Worm (Caenorhabditis elegans) whole organism, mixed stage, embryonic: Measurements from ENCODE around the gene R11.3.

Experiments used
- M03D4.4 ChIP-seq: sonication (generic microtip); optimal IDR thresholded peaks from 2 replicates; lab custom pipeline; 2017; ENCODE audit warnings: mild to moderate bottlenecking, missing genetic modification characterization, missing compliant biosample characterization
- bed-3 ChIP-seq: fragments of 200-800 bp; sonication (Bioruptor generic); optimal IDR thresholded peaks from 3 replicates; lab custom pipeline; 2018; ENCODE audit warnings: mild to moderate bottlenecking, missing genetic modification characterization, moderate library complexity, missing compliant biosample characterization
- blmp-1 ChIP-seq: fragments of 150-350 bp; optimal IDR thresholded peaks from 2 replicates; lab custom pipeline; 2014; ENCODE audit warnings: missing biosample characterization, missing genetic modification characterization
- ceh-39 ChIP-seq: fragments of 150-350 bp; optimal IDR thresholded peaks from 2 replicates; lab custom pipeline; 2014; ENCODE audit warnings: missing biosample characterization, missing genetic modification characterization
- ceh-43 ChIP-seq: fragments of 200-800 bp; sonication (Bioruptor generic); optimal IDR thresholded peaks from 2 replicates; lab custom pipeline; 2018; ENCODE audit warnings: mild to moderate bottlenecking, missing genetic modification characterization, moderate library complexity, missing compliant biosample characterization
- ceh-83 ChIP-seq: fragments of 200-800 bp; sonication (Bioruptor generic); optimal IDR thresholded peaks from 2 replicates; lab custom pipeline; 2018; ENCODE audit warnings: mild to moderate bottlenecking, missing genetic modification characterization, missing compliant biosample characterization
- ces-1 ChIP-seq: fragments of 150-350 bp; optimal IDR thresholded peaks from 2 replicates; lab custom pipeline; 2014; ENCODE audit warnings: missing biosample characterization, missing genetic modification reagents, missing genetic modification characterization
- cnd-1 ChIP-seq: fragments of 200-800 bp; sonication (Bioruptor generic); optimal IDR thresholded peaks from 2 replicates; lab custom pipeline; 2018; ENCODE audit warnings: mild to moderate bottlenecking, missing genetic modification characterization, missing compliant biosample characterization
- drap-1 ChIP-seq: fragments of 200-800 bp; sonication (Bioruptor generic); optimal IDR thresholded peaks from 3 replicates; lab custom pipeline; 2018; ENCODE audit warnings: mild to moderate bottlenecking, missing genetic modification characterization, missing compliant biosample characterization
- elt-1 ChIP-seq: sonication (generic microtip); optimal IDR thresholded peaks from 2 replicates; lab custom pipeline; 2017; ENCODE audit warnings: missing genetic modification characterization, mild to moderate bottlenecking, missing compliant biosample characterization, antibody characterized with exemption, moderate library complexity, borderline replicate concordance; ENCODE audit not compliant: insufficient read depth
- elt-3 ChIP-seq: fragments of 150-350 bp; optimal IDR thresholded peaks from 2 replicates; lab custom pipeline; 2014; ENCODE audit warnings: missing biosample characterization, missing genetic modification characterization
- flh-1 ChIP-seq: fragments of 200-800 bp; sonication (Bioruptor generic); optimal IDR thresholded peaks from 2 replicates; lab custom pipeline; 2018; ENCODE audit warnings: mild to moderate bottlenecking, missing genetic modification characterization, moderate library complexity, missing compliant biosample characterization
- ham-2 ChIP-seq: fragments of 200-800 bp; sonication (Bioruptor generic); optimal IDR thresholded peaks from 2 replicates; lab custom pipeline; 2018; ENCODE audit warnings: mild to moderate bottlenecking, missing genetic modification characterization, missing compliant biosample characterization
- hlh-1 ChIP-seq: fragments of 150-350 bp; optimal IDR thresholded peaks from 2 replicates; lab custom pipeline; 2014; ENCODE audit warnings: missing biosample characterization, missing genetic modification reagents, missing genetic modification characterization
- mab-5 ChIP-seq: fragments of 150-350 bp; optimal IDR thresholded peaks from 2 replicates; lab custom pipeline; 2014; ENCODE audit warnings: missing biosample characterization, missing genetic modification characterization
- mep-1 ChIP-seq: fragments of 150-350 bp; optimal IDR thresholded peaks from 2 replicates; lab custom pipeline; 2017; ENCODE audit warnings: missing biosample characterization, missing genetic modification reagents, missing genetic modification characterization, inconsistent platforms
- mls-2 ChIP-seq: sonication (generic microtip); optimal IDR thresholded peaks from 2 replicates; lab custom pipeline; 2016; ENCODE audit warnings: mild to moderate bottlenecking, missing genetic modification characterization, moderate library complexity, missing compliant biosample characterization
- nhr-12 ChIP-seq: fragments of 150-350 bp; optimal IDR thresholded peaks from 2 replicates; lab custom pipeline; 2014; ENCODE audit warnings: missing biosample characterization, missing genetic modification characterization
- nhr-237 ChIP-seq: fragments of 150-350 bp; optimal IDR thresholded peaks from 2 replicates; lab custom pipeline; 2014; ENCODE audit warnings: missing biosample characterization, missing genetic modification characterization
- nhr-28 ChIP-seq: fragments of 150-350 bp; optimal IDR thresholded peaks from 2 replicates; lab custom pipeline; 2014; ENCODE audit warnings: missing biosample characterization, missing genetic modification characterization
- nhr-76 ChIP-seq: sonication (generic microtip); optimal IDR thresholded peaks from 2 replicates; lab custom pipeline; 2017; ENCODE audit warnings: missing biosample characterization, missing genetic modification characterization
- sem-2 ChIP-seq: fragments of 200-800 bp; sonication (Bioruptor generic); optimal IDR thresholded peaks from 2 replicates; lab custom pipeline; 2018; ENCODE audit warnings: mild to moderate bottlenecking, missing genetic modification characterization, missing compliant biosample characterization
- snpc-4 ChIP-seq: fragments of 150-350 bp; optimal IDR thresholded peaks from 2 replicates; lab custom pipeline; 2014; ENCODE audit warnings: missing biosample characterization, missing genetic modification characterization
- sptf-1 ChIP-seq: sonication (generic microtip); optimal IDR thresholded peaks from 2 replicates; lab custom pipeline; 2017; ENCODE audit warnings: mild to moderate bottlenecking, missing genetic modification characterization, moderate library complexity, missing compliant biosample characterization
- tbx-8 ChIP-seq: fragments of 200-800 bp; sonication (Bioruptor generic); optimal IDR thresholded peaks from 2 replicates; lab custom pipeline; 2018; ENCODE audit warnings: mild to moderate bottlenecking, missing genetic modification characterization, moderate library complexity, missing compliant biosample characterization
- unc-120 ChIP-seq: sonication (generic microtip); optimal IDR thresholded peaks from 2 replicates; lab custom pipeline; 2017; ENCODE audit warnings: missing genetic modification characterization, missing compliant biosample characterization; ENCODE audit not compliant: poor library complexity, severe bottlenecking
- unc-62 ChIP-seq: fragments of 150-350 bp; optimal IDR thresholded peaks from 2 replicates; lab custom pipeline; 2014; ENCODE audit warnings: missing biosample characterization, missing genetic modification reagents, missing genetic modification characterization
- zip-8 ChIP-seq: fragments of 150-350 bp; optimal IDR thresholded peaks from 2 replicates; lab custom pipeline; 2014; ENCODE audit warnings: missing biosample characterization, missing genetic modification characterization
- ztf-11 ChIP-seq: fragments of 150-350 bp; optimal IDR thresholded peaks from 2 replicates; lab custom pipeline; 2014; ENCODE audit warnings: missing biosample characterization, missing genetic modification characterization

Gene R11.3

ce11 chrX:16159359-16159758 lies 39.7 kb downstream of the R11.3 start:
- TF ChIP-seq nhr-28 (tag; lab: Kevin White, UChicago) (no peak), snpc-4 (tag; lab: Kevin White, UChicago) (no peak)

- no peak for TF ChIP-seq M03D4.4 (tag; lab: Kevin White, UChicago)
- TF ChIP-seq mls-2, result no peak
- no peak for TF ChIP-seq tbx-8 (GFP tag; lab: Kevin White, UChicago)
- TF ChIP-seq nhr-237 (tag; lab: Kevin White, UChicago), result no peak
- no peak for TF ChIP-seq sem-2 (GFP tag; lab: Kevin White, UChicago)
- no peak for TF ChIP-seq unc-62 (GFP tag; lab: Kevin White, UChicago)
- no peak for TF ChIP-seq blmp-1 (tag; lab: Kevin White, UChicago)
- TF ChIP-seq mep-1 (tag; lab: Kevin White, UChicago), result no peak
- no peak for TF ChIP-seq snpc-4 (tag; lab: Kevin White, UChicago)
- no peak for TF ChIP-seq ces-1 (GFP tag; lab: Kevin White, UChicago)
- TF ChIP-seq zip-8 (tag; lab: Kevin White, UChicago), result no peak
- TF ChIP-seq elt-1 (tag; lab: Kevin White, UChicago), result no peak
- TF ChIP-seq ceh-83 (GFP tag; lab: Kevin White, UChicago), result no peak
- TF ChIP-seq elt-3, result no peak
- TF ChIP-seq cnd-1 (tag; lab: Kevin White, UChicago), result no peak
- TF ChIP-seq nhr-12, result no peak
- TF ChIP-seq ham-2 (GFP tag; lab: Kevin White, UChicago), result no peak
- no peak for TF ChIP-seq bed-3 (GFP tag; lab: Kevin White, UChicago)
Observed at ce11 chrX:16157499-16157898, 41.6 kb downstream of the R11.3 start.

DNA sequence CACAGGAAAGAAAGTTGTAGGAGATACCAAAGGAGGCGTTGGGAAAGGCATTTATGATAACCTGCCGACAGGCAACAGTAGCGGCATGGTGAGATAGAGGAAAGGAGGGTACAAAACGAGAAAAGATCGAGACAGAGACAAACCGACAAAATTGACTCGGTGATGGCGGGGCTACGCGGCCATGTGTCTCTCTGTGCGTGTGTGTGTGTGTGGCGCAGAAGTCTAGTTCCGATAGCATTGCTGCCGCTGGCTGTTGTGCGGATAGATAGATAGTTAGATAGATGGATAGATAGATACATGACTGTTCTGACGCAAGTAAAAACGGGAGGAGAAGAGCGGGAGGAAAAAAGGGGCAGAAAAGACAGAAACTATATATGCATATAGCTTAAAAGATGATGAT lies 42.2 kb downstream of the R11.3 start:
- TF ChIP-seq unc-62 (GFP tag; lab: Kevin White, UChicago), result peak; percentile 50
- TF ChIP-seq elt-1 (tag; lab: Kevin White, UChicago), result peak; percentile 89
- peak; percentile 6 for TF ChIP-seq sem-2 (GFP tag; lab: Kevin White, UChicago)
- TF ChIP-seq ham-2 (GFP tag; lab: Kevin White, UChicago), result peak; percentile 88
- no peak for TF ChIP-seq zip-8 (tag; lab: Kevin White, UChicago)
- TF ChIP-seq nhr-237 (tag; lab: Kevin White, UChicago), result peak; percentile 36
- TF ChIP-seq blmp-1 (tag; lab: Kevin White, UChicago), result peak; percentile 1
- TF ChIP-seq mab-5 (tag; lab: Kevin White, UChicago), result no peak

DNA sequence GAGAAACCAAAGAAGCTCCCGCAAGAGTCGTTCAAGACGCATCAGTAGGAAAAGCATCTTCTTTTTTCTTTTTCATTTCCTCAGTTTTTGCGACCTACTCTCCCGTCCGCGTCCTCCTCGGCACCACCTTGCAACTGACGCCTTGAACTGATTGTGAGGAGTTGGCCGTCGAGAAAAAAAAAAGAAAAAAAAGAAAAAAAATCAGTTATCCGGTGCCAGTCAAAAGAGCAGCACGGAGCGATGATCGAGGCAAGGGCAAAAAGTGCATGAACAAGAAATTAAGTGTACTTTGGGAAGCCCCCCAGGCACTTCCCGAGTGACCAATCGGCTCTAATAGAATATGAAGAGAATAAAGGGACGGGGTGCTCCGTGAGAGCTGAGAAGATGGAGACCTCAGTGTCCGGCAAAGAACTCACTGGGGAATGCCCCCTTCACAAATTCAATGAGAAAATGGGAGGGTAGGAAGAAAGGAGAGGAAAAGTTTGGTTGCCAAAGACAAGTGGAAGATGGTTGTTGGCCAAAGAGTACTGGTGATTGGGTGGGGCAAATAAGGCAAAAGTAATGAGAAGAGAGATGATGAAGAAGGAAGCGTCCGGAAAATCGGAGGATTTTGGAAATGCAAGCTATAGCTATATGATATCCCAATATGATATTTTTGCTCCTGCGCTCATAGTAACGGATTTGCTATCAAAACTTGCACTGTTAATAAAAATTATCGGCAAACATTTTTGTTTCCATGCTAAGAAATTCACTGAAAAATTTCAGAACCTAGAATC lies 43.6 kb downstream of the R11.3 start:
- peak; percentile 66 for TF ChIP-seq ces-1 (GFP tag; lab: Kevin White, UChicago)
- TF ChIP-seq ham-2 (GFP tag; lab: Kevin White, UChicago), result no peak
- peak; percentile 31 for TF ChIP-seq hlh-1 (tag; lab: Kevin White, UChicago)
- peak; percentile 4 for TF ChIP-seq sptf-1
- TF ChIP-seq bed-3 (GFP tag; lab: Kevin White, UChicago), result no peak
- TF ChIP-seq, all 35 proteins: peak for 3

ce11 chrX:16153744-16154143 lies 45.3 kb downstream of the R11.3 start:
- TF ChIP-seq flh-1 (GFP tag; lab: Kevin White, UChicago) (no peak), elt-1 (tag; lab: Kevin White, UChicago) (no peak), ceh-43 (GFP tag; lab: Kevin White, UChicago) (no peak), unc-120 (tag; lab: Kevin White, UChicago) (no peak), nhr-12 (no peak), elt-3 (no peak), nhr-76 (tag; lab: Kevin White, UChicago) (no peak), ham-2 (GFP tag; lab: Kevin White, UChicago) (no peak), sem-2 (GFP tag; lab: Kevin White, UChicago) (no peak), ceh-39 (tag; lab: Kevin White, UChicago) (no peak), drap-1 (GFP tag; lab: Kevin White, UChicago) (no peak), ztf-11 (no peak), tbx-8 (GFP tag; lab: Kevin White, UChicago) (no peak), ceh-83 (GFP tag; lab: Kevin White, UChicago) (no peak), ces-1 (GFP tag; lab: Kevin White, UChicago) (no peak), hlh-1 (tag; lab: Kevin White, UChicago) (no peak)
